Worm (Caenorhabditis elegans) whole organism, mixed stage, embryonic: ENCODE measurements around the gene nud-1.

Experiments used
- M03D4.4 ChIP-seq: sonication (generic microtip); optimal IDR thresholded peaks from 2 replicates; lab custom pipeline; 2017; ENCODE audit warnings: mild to moderate bottlenecking, missing genetic modification characterization, missing compliant biosample characterization
- blmp-1 ChIP-seq: fragments of 150-350 bp; optimal IDR thresholded peaks from 2 replicates; lab custom pipeline; 2014; ENCODE audit warnings: missing biosample characterization, missing genetic modification characterization
- ceh-39 ChIP-seq: fragments of 150-350 bp; optimal IDR thresholded peaks from 2 replicates; lab custom pipeline; 2014; ENCODE audit warnings: missing biosample characterization, missing genetic modification characterization
- ceh-43 ChIP-seq: fragments of 200-800 bp; sonication (Bioruptor generic); optimal IDR thresholded peaks from 2 replicates; lab custom pipeline; 2018; ENCODE audit warnings: mild to moderate bottlenecking, missing genetic modification characterization, moderate library complexity, missing compliant biosample characterization
- ces-1 ChIP-seq: fragments of 150-350 bp; optimal IDR thresholded peaks from 2 replicates; lab custom pipeline; 2014; ENCODE audit warnings: missing biosample characterization, missing genetic modification reagents, missing genetic modification characterization
- cnd-1 ChIP-seq: fragments of 200-800 bp; sonication (Bioruptor generic); optimal IDR thresholded peaks from 2 replicates; lab custom pipeline; 2018; ENCODE audit warnings: mild to moderate bottlenecking, missing genetic modification characterization, missing compliant biosample characterization
- drap-1 ChIP-seq: fragments of 200-800 bp; sonication (Bioruptor generic); optimal IDR thresholded peaks from 3 replicates; lab custom pipeline; 2018; ENCODE audit warnings: mild to moderate bottlenecking, missing genetic modification characterization, missing compliant biosample characterization
- elt-3 ChIP-seq: fragments of 150-350 bp; optimal IDR thresholded peaks from 2 replicates; lab custom pipeline; 2014; ENCODE audit warnings: missing biosample characterization, missing genetic modification characterization
- flh-1 ChIP-seq: fragments of 200-800 bp; sonication (Bioruptor generic); optimal IDR thresholded peaks from 2 replicates; lab custom pipeline; 2018; ENCODE audit warnings: mild to moderate bottlenecking, missing genetic modification characterization, moderate library complexity, missing compliant biosample characterization
- ham-2 ChIP-seq: fragments of 200-800 bp; sonication (Bioruptor generic); optimal IDR thresholded peaks from 2 replicates; lab custom pipeline; 2018; ENCODE audit warnings: mild to moderate bottlenecking, missing genetic modification characterization, missing compliant biosample characterization
- hlh-1 ChIP-seq: fragments of 150-350 bp; optimal IDR thresholded peaks from 2 replicates; lab custom pipeline; 2014; ENCODE audit warnings: missing biosample characterization, missing genetic modification reagents, missing genetic modification characterization
- lin-13 ChIP-seq: fragments of 150-350 bp; optimal IDR thresholded peaks from 2 replicates; lab custom pipeline; 2014; ENCODE audit warnings: missing biosample characterization, missing genetic modification characterization
- lin-32 ChIP-seq: fragments of 200-800 bp; sonication (Bioruptor generic); optimal IDR thresholded peaks from 2 replicates; lab custom pipeline; 2018; ENCODE audit warnings: mild to moderate bottlenecking, missing genetic modification characterization, missing compliant biosample characterization
- lsy-2 ChIP-seq: fragments of 150-350 bp; optimal IDR thresholded peaks from 2 replicates; lab custom pipeline; 2014; ENCODE audit warnings: missing biosample characterization, missing genetic modification characterization
- mep-1 ChIP-seq: fragments of 150-350 bp; optimal IDR thresholded peaks from 2 replicates; lab custom pipeline; 2017; ENCODE audit warnings: missing biosample characterization, missing genetic modification reagents, missing genetic modification characterization, inconsistent platforms
- nhr-237 ChIP-seq: fragments of 150-350 bp; optimal IDR thresholded peaks from 2 replicates; lab custom pipeline; 2014; ENCODE audit warnings: missing biosample characterization, missing genetic modification characterization
- nhr-28 ChIP-seq: fragments of 150-350 bp; optimal IDR thresholded peaks from 2 replicates; lab custom pipeline; 2014; ENCODE audit warnings: missing biosample characterization, missing genetic modification characterization
- nhr-76 ChIP-seq: sonication (generic microtip); optimal IDR thresholded peaks from 2 replicates; lab custom pipeline; 2017; ENCODE audit warnings: missing biosample characterization, missing genetic modification characterization
- pha-4 ChIP-seq: fragments of 150-350 bp; optimal IDR thresholded peaks from 2 replicates; lab custom pipeline; 2018; ENCODE audit warnings: missing biosample characterization, missing genetic modification reagents, missing genetic modification characterization
- sem-2 ChIP-seq: fragments of 200-800 bp; sonication (Bioruptor generic); optimal IDR thresholded peaks from 2 replicates; lab custom pipeline; 2018; ENCODE audit warnings: mild to moderate bottlenecking, missing genetic modification characterization, missing compliant biosample characterization
- snpc-4 ChIP-seq: fragments of 150-350 bp; optimal IDR thresholded peaks from 2 replicates; lab custom pipeline; 2014; ENCODE audit warnings: missing biosample characterization, missing genetic modification characterization
- sptf-1 ChIP-seq: sonication (generic microtip); optimal IDR thresholded peaks from 2 replicates; lab custom pipeline; 2017; ENCODE audit warnings: mild to moderate bottlenecking, missing genetic modification characterization, moderate library complexity, missing compliant biosample characterization
- tbx-8 ChIP-seq: fragments of 200-800 bp; sonication (Bioruptor generic); optimal IDR thresholded peaks from 2 replicates; lab custom pipeline; 2018; ENCODE audit warnings: mild to moderate bottlenecking, missing genetic modification characterization, moderate library complexity, missing compliant biosample characterization
- unc-120 ChIP-seq: sonication (generic microtip); optimal IDR thresholded peaks from 2 replicates; lab custom pipeline; 2017; ENCODE audit warnings: missing genetic modification characterization, missing compliant biosample characterization; ENCODE audit not compliant: poor library complexity, severe bottlenecking
- unc-39 ChIP-seq: fragments of 150-350 bp; optimal IDR thresholded peaks from 2 replicates; lab custom pipeline; 2014; ENCODE audit warnings: missing biosample characterization, missing genetic modification characterization
- unc-62 ChIP-seq: fragments of 150-350 bp; optimal IDR thresholded peaks from 2 replicates; lab custom pipeline; 2014; ENCODE audit warnings: missing biosample characterization, missing genetic modification reagents, missing genetic modification characterization
- zip-8 ChIP-seq: fragments of 150-350 bp; optimal IDR thresholded peaks from 2 replicates; lab custom pipeline; 2014; ENCODE audit warnings: missing biosample characterization, missing genetic modification characterization
- ztf-11 ChIP-seq: fragments of 150-350 bp; optimal IDR thresholded peaks from 2 replicates; lab custom pipeline; 2014; ENCODE audit warnings: missing biosample characterization, missing genetic modification characterization

nud-1 gene

ce11 chrIII:13388621-13389020 lies 47.3 kb downstream of the nud-1 start:
- TF ChIP-seq nhr-237 (tag; lab: Kevin White, UChicago) (no peak), ceh-39 (tag; lab: Kevin White, UChicago) (no peak), lin-32 (no peak), nhr-76 (no peak), snpc-4 (tag; lab: Kevin White, UChicago) (no peak), ceh-43 (GFP tag; lab: Kevin White, UChicago) (no peak), hlh-1 (no peak), sptf-1 (tag; lab: Kevin White, UChicago) (no peak), elt-3 (no peak), blmp-1 (no peak), lin-13 (no peak), sem-2 (no peak), drap-1 (no peak), pha-4 (tag; lab: Kevin White, UChicago) (no peak), mep-1 (tag; lab: Kevin White, UChicago) (no peak), tbx-8 (GFP tag; lab: Kevin White, UChicago) (no peak), zip-8 (tag; lab: Kevin White, UChicago) (no peak), unc-120 (tag; lab: Kevin White, UChicago) (no peak), ztf-11 (no peak), M03D4.4 (tag; lab: Kevin White, UChicago) (no peak)
- TF ChIP-seq, all 35 proteins: peak for 0

- no peak for TF ChIP-seq ces-1
- TF ChIP-seq mep-1 (tag; lab: Kevin White, UChicago), result no peak
- TF ChIP-seq cnd-1, result no peak
- no peak for TF ChIP-seq unc-62 (GFP tag; lab: Kevin White, UChicago)
- TF ChIP-seq unc-39 (tag; lab: Kevin White, UChicago), result no peak
- TF ChIP-seq snpc-4 (tag; lab: Kevin White, UChicago), result no peak
- TF ChIP-seq flh-1 (GFP tag; lab: Kevin White, UChicago), result no peak
- TF ChIP-seq ztf-11, result no peak
- no peak for TF ChIP-seq lsy-2 (tag; lab: Kevin White, UChicago)
These were observed 47.8 kb downstream of the nud-1 start, which contains the start of gene T03F6.3 for ce11 chrIII:13389078-13389477. TSS of gene T03F6.3 (plus strand) at chrIII:13389395.

ce11 chrIII:13390789-13391188 lies 49.5 kb downstream of the nud-1 start:
- TF ChIP-seq drap-1 (no peak), tbx-8 (GFP tag; lab: Kevin White, UChicago) (no peak), sptf-1 (tag; lab: Kevin White, UChicago) (no peak), nhr-28 (tag; lab: Kevin White, UChicago) (no peak), snpc-4 (tag; lab: Kevin White, UChicago) (no peak), lin-32 (no peak), ham-2 (no peak), nhr-237 (tag; lab: Kevin White, UChicago) (no peak), ztf-11 (no peak)
